Fruit fly (Drosophila melanogaster) whole organism, pupa: ENCODE data around the gene CG43998.

ENCODE experiments used
- CG10348 ChIP-seq: fragments of 200-800 bp; sonication (Bioruptor generic); IDR thresholded peaks from 2 replicates; pipeline ENCODE4 v1.3.6; 2022; ENCODE audit warnings: missing biosample characterization, missing genetic modification characterization
- CG15710 ChIP-seq: fragments of 200-800 bp; sonication (Bioruptor generic); optimal IDR thresholded peaks from 2 replicates; lab custom pipeline; 2018; ENCODE audit warnings: missing biosample characterization, mild to moderate bottlenecking, missing genetic modification characterization, moderate library complexity
- CG34367 ChIP-seq: fragments of 200-800 bp; sonication (Bioruptor generic); optimal IDR thresholded peaks from 2 replicates; lab custom pipeline; 2018; ENCODE audit warnings: missing biosample characterization, mild to moderate bottlenecking, missing genetic modification characterization
- EcR ChIP-seq: fragments of 200-800 bp; sonication (Bioruptor generic); optimal IDR thresholded peaks from 3 replicates; lab custom pipeline; 2019; ENCODE audit warnings: missing biosample characterization, missing genetic modification characterization, mild to moderate bottlenecking, moderate library complexity, missing genetic modification reagents
- Pif1B ChIP-seq: fragments of 200-800 bp; sonication (Bioruptor generic); optimal IDR thresholded peaks from 3 replicates; lab custom pipeline; 2016; ENCODE audit warnings: missing biosample characterization, missing genetic modification characterization

dm6 chr3R:23960865-23961264, 32.1 kb upstream of the CG43998 start:
- TF ChIP-seq CG15710 (tag; lab: Kevin White, UChicago) (no peak), Pif1B (no peak), CG34367 (tag; lab: Kevin White, UChicago) (no peak), EcR (GFP tag; lab: Kevin White, UChicago) (no peak), CG10348 (no peak)
